Fruit fly (Drosophila melanogaster): ENCODE measurements around the gene alpha4GT1.

alpha4GT1 gene

DNA sequence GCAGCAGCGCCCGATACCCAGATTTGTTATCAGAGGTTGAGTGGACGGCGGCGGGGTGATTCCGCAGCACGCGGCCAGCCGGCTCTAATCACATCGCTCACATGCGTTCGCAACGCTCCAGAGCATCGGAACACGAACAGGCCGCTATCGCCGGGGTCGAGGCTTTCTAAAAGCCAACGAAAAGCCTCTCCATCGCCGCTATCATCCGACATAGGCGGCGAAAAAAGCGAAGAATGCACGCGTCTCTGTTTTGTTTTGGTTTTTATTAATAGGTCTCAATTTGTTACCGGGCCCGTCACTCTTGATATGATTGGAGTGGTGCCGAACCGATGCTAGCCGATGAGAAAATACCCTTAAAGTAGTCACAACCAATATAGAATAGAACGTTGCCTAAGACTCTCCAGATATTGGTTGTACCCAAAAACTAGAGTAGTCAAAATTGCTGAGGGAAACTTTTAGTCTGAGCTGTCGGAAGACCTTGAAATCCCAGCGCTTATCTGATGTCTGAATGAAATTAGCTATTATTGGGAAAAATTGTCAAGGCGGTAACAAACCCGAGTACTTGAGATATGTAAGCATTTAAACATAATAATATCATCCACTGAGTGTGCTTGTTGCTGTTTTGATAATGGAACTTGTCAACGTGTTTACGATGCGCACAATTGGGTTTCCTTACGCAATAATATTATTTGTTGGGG is 19.1 kb upstream of the alpha4GT1 start, which contains the start of gene CG17261 (continued):
- TF ChIP-seq MTF-1 (GFP tag; optimal IDR thresholded peaks at IDR 0.05; ENCODE audit: borderline replicate concordance) (no peak), tio (GFP tag; optimal IDR thresholded peaks at IDR 0.05) (no peak), Lpt (GFP tag; optimal IDR thresholded peaks at IDR 0.05) (no peak), dimm (GFP tag; IDR thresholded peaks at IDR 0.05) (no peak), H2.0 (GFP tag; IDR thresholded peaks at IDR 0.05) (0 out of 2 replicates have a peak, but pooled peaks have one; percentile 14), CG32532 (GFP tag; IDR thresholded peaks at IDR 0.05) (peak; percentile 75), sens-2 (GFP tag; IDR thresholded peaks at IDR 0.05) (no peak), CG7372 (GFP tag; IDR thresholded peaks at IDR 0.05) (no peak), CHES-1-like (GFP tag; optimal IDR thresholded peaks at IDR 0.05) (peak; percentile 30), Sox102F (GFP tag; optimal IDR thresholded peaks at IDR 0.05) (peak; percentile 21), nmo (GFP tag; optimal IDR thresholded peaks at IDR 0.05) (no peak), caup (GFP tag; optimal IDR thresholded peaks at IDR 0.05; ENCODE audit: severe bottlenecking) (peak; percentile 69), NC2α (GFP tag; optimal IDR thresholded peaks at IDR 0.05) (no peak), pnt (GFP tag; optimal IDR thresholded peaks at IDR 0.05) (no peak), Six4 (GFP tag; optimal IDR thresholded peaks at IDR 0.05) (no peak), Dip2 (GFP tag; IDR thresholded peaks at IDR 0.05) (no peak), CG13287 (GFP tag; IDR thresholded peaks at IDR 0.05; ENCODE audit: partially characterized antibody) (no peak), CG11696 (GFP tag; IDR thresholded peaks at IDR 0.05) (no peak), CG14965 (GFP tag; optimal IDR thresholded peaks at IDR 0.05; ENCODE audit: borderline replicate concordance) (no peak), Opbp (GFP tag; IDR thresholded peaks at IDR 0.05; ENCODE audit: partially characterized antibody) (no peak), CG2889 (GFP tag; IDR thresholded peaks at IDR 0.05) (no peak), CG15479 (GFP tag; optimal IDR thresholded peaks at IDR 0.05) (no peak), Doc3 (GFP tag; IDR thresholded peaks at IDR 0.05; ENCODE audit: partially characterized antibody) (no peak), fd102C (GFP tag; optimal IDR thresholded peaks at IDR 0.05) (no peak), CG15601 (tag; optimal IDR thresholded peaks at IDR 0.05) (no peak), HHEX (GFP tag; optimal IDR thresholded peaks at IDR 0.05) (peak; percentile 15), phol (tag; optimal IDR thresholded peaks at IDR 0.05) (no peak), CG17186 (GFP tag; optimal IDR thresholded peaks at IDR 0.05) (no peak), CG9817 (tag; optimal IDR thresholded peaks at IDR 0.05) (peak; percentile 33), sc (optimal IDR thresholded peaks at IDR 0.05) (no peak), sc (GFP tag; optimal IDR thresholded peaks at IDR 0.05) (no peak), Pdp1 (GFP tag; optimal IDR thresholded peaks at IDR 0.05) (peak; percentile 35 to 90), nom (GFP tag; optimal IDR thresholded peaks at IDR 0.05) (no peak), oc (tag; optimal IDR thresholded peaks at IDR 0.05) (no peak), CG17328 (GFP tag; IDR thresholded peaks at IDR 0.05) (no peak), CG16779 (GFP tag; IDR thresholded peaks at IDR 0.05) (no peak), CG2202 (tag; optimal IDR thresholded peaks at IDR 0.05) (no peak), chif (GFP tag; optimal IDR thresholded peaks at IDR 0.05) (no peak), D19A (tag; optimal IDR thresholded peaks at IDR 0.05) (peak; percentile 96), Dip3 (GFP tag; optimal IDR thresholded peaks at IDR 0.05) (peak; percentile 41), dmrt11E (tag; optimal IDR thresholded peaks at IDR 0.05) (no peak), unc-4 (GFP tag; IDR thresholded peaks at IDR 0.05; ENCODE audit: partially characterized antibody) (no peak), CG13894 (tag; optimal IDR thresholded peaks at IDR 0.05) (peak; percentile 16), CG11504 (tag; optimal IDR thresholded peaks at IDR 0.05) (peak; percentile 38), CG7745 (tag; optimal IDR thresholded peaks at IDR 0.05) (no peak), slbo (GFP tag; IDR thresholded peaks at IDR 0.05) (peak; percentile 70), usp (GFP tag; optimal IDR thresholded peaks at IDR 0.05) (no peak), C15 (GFP tag; IDR thresholded peaks at IDR 0.05) (no peak), jumu (GFP tag; optimal IDR thresholded peaks at IDR 0.05) (peak; percentile 21)

Data from whole organism, embryonic.